Fruit fly (Drosophila melanogaster) whole organism, prepupa: ENCODE data around the gene CG14957.

Experiments used
- CG11294 ChIP-seq: fragments of 200-800 bp; sonication (Bioruptor generic); IDR thresholded peaks from 2 replicates; pipeline ENCODE4 v1.3.6; 2022; ENCODE audit warnings: missing biosample characterization, missing genetic modification characterization
- CG1621 ChIP-seq: fragments of 200-800 bp; sonication (Bioruptor generic); optimal IDR thresholded peaks from 3 replicates; lab custom pipeline; 2018; ENCODE audit warnings: missing biosample characterization, mild to moderate bottlenecking, missing genetic modification characterization
- Hr4 ChIP-seq: fragments of 200-800 bp; sonication (Bioruptor generic); optimal IDR thresholded peaks from 3 replicates; lab custom pipeline; 2016; ENCODE audit warnings: missing biosample characterization, missing genetic modification characterization
- OdsH ChIP-seq: fragments of 200-800 bp; sonication (Bioruptor generic); optimal IDR thresholded peaks from 3 replicates; lab custom pipeline; 2016; ENCODE audit warnings: missing biosample characterization, missing genetic modification characterization
- Sox14 ChIP-seq: fragments of 200-800 bp; sonication (Bioruptor generic); optimal IDR thresholded peaks from 3 replicates; lab custom pipeline; 2016; ENCODE audit warnings: missing biosample characterization, missing genetic modification characterization
- Sox15 ChIP-seq: fragments of 200-800 bp; sonication (Bioruptor generic); optimal IDR thresholded peaks from 3 replicates; lab custom pipeline; 2016; ENCODE audit warnings: missing biosample characterization, missing genetic modification characterization
- dac ChIP-seq: fragments of 200-800 bp; sonication (Bioruptor generic); optimal IDR thresholded peaks from 2 replicates; lab custom pipeline; 2017; ENCODE audit warnings: missing biosample characterization, mild to moderate bottlenecking, missing genetic modification characterization
- fd59A ChIP-seq: fragments of 200-800 bp; sonication (Bioruptor generic); optimal IDR thresholded peaks from 2 replicates; lab custom pipeline; 2017; ENCODE audit warnings: missing biosample characterization, mild to moderate bottlenecking, missing genetic modification characterization, missing genetic modification reagents
- pdm3 ChIP-seq: fragments of 200-800 bp; sonication (Bioruptor generic); optimal IDR thresholded peaks from 3 replicates; lab custom pipeline; 2016; ENCODE audit warnings: missing biosample characterization, missing genetic modification characterization

DNA sequence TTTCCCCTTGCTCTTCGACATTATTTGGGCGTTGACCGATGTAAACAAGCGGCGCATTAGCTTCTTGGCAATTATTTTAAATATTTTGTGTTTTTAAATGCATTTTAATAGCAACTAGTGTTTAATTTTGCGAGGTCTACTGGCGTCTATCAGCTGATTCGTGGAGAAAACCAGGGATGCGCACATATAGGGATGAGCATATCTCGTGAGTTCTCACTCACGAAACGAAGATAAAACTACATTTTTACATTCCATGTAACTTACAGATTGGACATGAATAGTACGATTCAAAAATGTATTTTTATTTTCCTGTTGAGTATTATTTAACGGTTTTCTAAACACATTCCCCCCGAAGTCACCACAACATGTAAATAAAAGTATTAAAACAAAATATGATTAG is 10.1 kb downstream of the CG14957 start, which contains the start of gene CG14966:
- TF ChIP-seq pdm3 (GFP tag; lab: Kevin White, UChicago) (peak; percentile 26), dac (GFP tag; lab: Kevin White, UChicago) (no peak), Sox14 (peak; percentile 29), CG1621 (tag; lab: Kevin White, UChicago) (no peak), Sox15 (GFP tag; lab: Kevin White, UChicago) (no peak), OdsH (GFP tag; lab: Kevin White, UChicago) (no peak), fd59A (no peak), Hr4 (no peak), CG11294 (GFP tag; lab: Robert Waterston, UW) (no peak)
